Worm (Caenorhabditis elegans) whole organism, L4/young adult: ENCODE data around the gene K07H8.8.

Experiments
- W03F9.2 ChIP-seq: fragments of 150-350 bp; optimal IDR thresholded peaks from 2 replicates; lab custom pipeline; 2014; ENCODE audit warnings: missing biosample characterization, missing genetic modification characterization
- dao-5 ChIP-seq: sonication (generic microtip); optimal IDR thresholded peaks from 2 replicates; lab custom pipeline; 2016; ENCODE audit warnings: missing genotype, missing genetic modification characterization, moderate library complexity, missing compliant biosample characterization
- him-1 ChIP-seq: sonication (generic microtip); optimal IDR thresholded peaks from 2 replicates; lab custom pipeline; 2016; ENCODE audit warnings: missing genotype, missing genetic modification reagents, missing genetic modification characterization, missing compliant biosample characterization

DNA sequence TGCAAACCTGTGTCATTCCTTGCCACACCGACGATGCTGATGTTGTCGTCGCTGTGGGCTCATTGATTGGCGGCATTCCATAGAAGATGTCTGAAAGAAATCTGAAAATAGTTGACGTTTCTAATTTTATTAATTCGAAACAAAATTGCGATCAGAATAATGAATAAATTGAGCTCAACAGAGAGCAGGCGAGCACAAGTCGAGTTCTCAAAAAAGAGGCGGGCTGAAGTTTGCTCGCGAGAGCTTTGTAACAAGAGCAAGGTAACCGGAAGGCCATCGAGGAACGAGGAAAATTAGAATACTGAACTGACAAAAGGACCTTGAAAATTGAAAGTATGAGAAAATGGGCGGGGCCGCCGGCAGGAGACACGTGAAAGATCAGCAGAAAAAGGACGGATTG lies 31.7 kb downstream of the K07H8.8 start, which contains the start of gene nhr-66:
- TF ChIP-seq him-1 (tag; lab: Kevin White, UChicago) (no peak), W03F9.2 (no peak), dao-5 (tag; lab: Kevin White, UChicago) (no peak)
